Worm (Caenorhabditis elegans) whole organism, mixed stage, embryonic: ENCODE results near the gene F54C8.1.

ENCODE experiments used
- M03D4.4 ChIP-seq: sonication (generic microtip); optimal IDR thresholded peaks from 2 replicates; lab custom pipeline; 2017; ENCODE audit warnings: mild to moderate bottlenecking, missing genetic modification characterization, missing compliant biosample characterization
- bed-3 ChIP-seq: fragments of 200-800 bp; sonication (Bioruptor generic); optimal IDR thresholded peaks from 3 replicates; lab custom pipeline; 2018; ENCODE audit warnings: mild to moderate bottlenecking, missing genetic modification characterization, moderate library complexity, missing compliant biosample characterization
- blmp-1 ChIP-seq: fragments of 150-350 bp; optimal IDR thresholded peaks from 2 replicates; lab custom pipeline; 2014; ENCODE audit warnings: missing biosample characterization, missing genetic modification characterization
- ceh-39 ChIP-seq: fragments of 150-350 bp; optimal IDR thresholded peaks from 2 replicates; lab custom pipeline; 2014; ENCODE audit warnings: missing biosample characterization, missing genetic modification characterization
- ceh-43 ChIP-seq: fragments of 200-800 bp; sonication (Bioruptor generic); optimal IDR thresholded peaks from 2 replicates; lab custom pipeline; 2018; ENCODE audit warnings: mild to moderate bottlenecking, missing genetic modification characterization, moderate library complexity, missing compliant biosample characterization
- ceh-83 ChIP-seq: fragments of 200-800 bp; sonication (Bioruptor generic); optimal IDR thresholded peaks from 2 replicates; lab custom pipeline; 2018; ENCODE audit warnings: mild to moderate bottlenecking, missing genetic modification characterization, missing compliant biosample characterization
- ces-1 ChIP-seq: fragments of 150-350 bp; optimal IDR thresholded peaks from 2 replicates; lab custom pipeline; 2014; ENCODE audit warnings: missing biosample characterization, missing genetic modification reagents, missing genetic modification characterization
- cnd-1 ChIP-seq: fragments of 200-800 bp; sonication (Bioruptor generic); optimal IDR thresholded peaks from 2 replicates; lab custom pipeline; 2018; ENCODE audit warnings: mild to moderate bottlenecking, missing genetic modification characterization, missing compliant biosample characterization
- drap-1 ChIP-seq: fragments of 200-800 bp; sonication (Bioruptor generic); optimal IDR thresholded peaks from 3 replicates; lab custom pipeline; 2018; ENCODE audit warnings: mild to moderate bottlenecking, missing genetic modification characterization, missing compliant biosample characterization
- elt-1 ChIP-seq: sonication (generic microtip); optimal IDR thresholded peaks from 2 replicates; lab custom pipeline; 2017; ENCODE audit warnings: missing genetic modification characterization, mild to moderate bottlenecking, missing compliant biosample characterization, antibody characterized with exemption, moderate library complexity, borderline replicate concordance; ENCODE audit not compliant: insufficient read depth
- elt-3 ChIP-seq: fragments of 150-350 bp; optimal IDR thresholded peaks from 2 replicates; lab custom pipeline; 2014; ENCODE audit warnings: missing biosample characterization, missing genetic modification characterization
- flh-1 ChIP-seq: fragments of 200-800 bp; sonication (Bioruptor generic); optimal IDR thresholded peaks from 2 replicates; lab custom pipeline; 2018; ENCODE audit warnings: mild to moderate bottlenecking, missing genetic modification characterization, moderate library complexity, missing compliant biosample characterization
- ham-2 ChIP-seq: fragments of 200-800 bp; sonication (Bioruptor generic); optimal IDR thresholded peaks from 2 replicates; lab custom pipeline; 2018; ENCODE audit warnings: mild to moderate bottlenecking, missing genetic modification characterization, missing compliant biosample characterization
- hlh-1 ChIP-seq: fragments of 150-350 bp; optimal IDR thresholded peaks from 2 replicates; lab custom pipeline; 2014; ENCODE audit warnings: missing biosample characterization, missing genetic modification reagents, missing genetic modification characterization
- lin-13 ChIP-seq: fragments of 150-350 bp; optimal IDR thresholded peaks from 2 replicates; lab custom pipeline; 2014; ENCODE audit warnings: missing biosample characterization, missing genetic modification characterization
- lsy-2 ChIP-seq: fragments of 150-350 bp; optimal IDR thresholded peaks from 2 replicates; lab custom pipeline; 2014; ENCODE audit warnings: missing biosample characterization, missing genetic modification characterization
- mab-5 ChIP-seq: fragments of 150-350 bp; optimal IDR thresholded peaks from 2 replicates; lab custom pipeline; 2014; ENCODE audit warnings: missing biosample characterization, missing genetic modification characterization
- mep-1 ChIP-seq: fragments of 150-350 bp; optimal IDR thresholded peaks from 2 replicates; lab custom pipeline; 2017; ENCODE audit warnings: missing biosample characterization, missing genetic modification reagents, missing genetic modification characterization, inconsistent platforms
- nhr-12 ChIP-seq: fragments of 150-350 bp; optimal IDR thresholded peaks from 2 replicates; lab custom pipeline; 2014; ENCODE audit warnings: missing biosample characterization, missing genetic modification characterization
- nhr-2 ChIP-seq: fragments of 150-350 bp; optimal IDR thresholded peaks from 2 replicates; lab custom pipeline; 2014; ENCODE audit warnings: missing biosample characterization, missing genetic modification characterization
- nhr-28 ChIP-seq: fragments of 150-350 bp; optimal IDR thresholded peaks from 2 replicates; lab custom pipeline; 2014; ENCODE audit warnings: missing biosample characterization, missing genetic modification characterization
- sem-2 ChIP-seq: fragments of 200-800 bp; sonication (Bioruptor generic); optimal IDR thresholded peaks from 2 replicates; lab custom pipeline; 2018; ENCODE audit warnings: mild to moderate bottlenecking, missing genetic modification characterization, missing compliant biosample characterization
- snpc-4 ChIP-seq: fragments of 150-350 bp; optimal IDR thresholded peaks from 2 replicates; lab custom pipeline; 2014; ENCODE audit warnings: missing biosample characterization, missing genetic modification characterization
- sptf-1 ChIP-seq: sonication (generic microtip); optimal IDR thresholded peaks from 2 replicates; lab custom pipeline; 2017; ENCODE audit warnings: mild to moderate bottlenecking, missing genetic modification characterization, moderate library complexity, missing compliant biosample characterization
- unc-62 ChIP-seq: fragments of 150-350 bp; optimal IDR thresholded peaks from 2 replicates; lab custom pipeline; 2014; ENCODE audit warnings: missing biosample characterization, missing genetic modification reagents, missing genetic modification characterization
- zip-8 ChIP-seq: fragments of 150-350 bp; optimal IDR thresholded peaks from 2 replicates; lab custom pipeline; 2014; ENCODE audit warnings: missing biosample characterization, missing genetic modification characterization
- ztf-11 ChIP-seq: fragments of 150-350 bp; optimal IDR thresholded peaks from 2 replicates; lab custom pipeline; 2014; ENCODE audit warnings: missing biosample characterization, missing genetic modification characterization

Gene F54C8.1

DNA sequence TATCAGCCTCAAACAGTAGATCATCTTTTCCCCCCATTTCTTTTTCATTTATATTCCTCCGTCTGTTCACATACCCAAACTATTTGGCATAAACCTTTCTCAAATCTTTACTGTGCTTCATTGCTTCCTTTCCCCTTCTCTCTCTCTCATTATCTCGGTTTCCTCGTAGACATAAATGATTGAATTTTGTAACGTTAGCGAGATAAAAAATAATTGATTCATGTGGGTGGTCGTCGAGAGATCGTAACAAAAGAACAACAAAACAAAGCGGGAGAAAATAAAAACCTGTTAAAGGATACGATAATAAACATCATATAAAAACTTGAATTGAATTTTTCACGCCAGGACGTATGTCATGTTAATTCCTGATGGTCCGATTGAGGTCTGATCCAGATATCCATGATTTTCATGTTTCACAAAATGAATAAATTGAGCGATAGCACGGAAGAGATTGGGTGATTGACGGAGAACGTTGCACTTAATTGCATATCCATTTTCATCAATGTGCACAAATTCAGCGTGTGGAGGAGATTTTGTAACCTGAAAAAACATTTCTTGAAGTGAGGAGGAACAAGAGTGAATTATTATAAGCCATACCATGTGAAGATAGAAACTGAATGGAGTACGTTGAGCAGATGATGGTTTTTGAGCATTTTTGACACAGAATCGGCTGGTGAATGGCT lies 23.4 kb downstream of the F54C8.1 start:
- TF ChIP-seq ces-1 (GFP tag; lab: Kevin White, UChicago) (no peak), ceh-43 (GFP tag; lab: Kevin White, UChicago) (no peak), lin-13 (tag; lab: Kevin White, UChicago) (no peak), snpc-4 (tag; lab: Kevin White, UChicago) (no peak), flh-1 (GFP tag; lab: Kevin White, UChicago) (no peak), ceh-83 (GFP tag; lab: Kevin White, UChicago) (no peak), bed-3 (GFP tag; lab: Kevin White, UChicago) (no peak), cnd-1 (tag; lab: Kevin White, UChicago) (no peak)

DNA sequence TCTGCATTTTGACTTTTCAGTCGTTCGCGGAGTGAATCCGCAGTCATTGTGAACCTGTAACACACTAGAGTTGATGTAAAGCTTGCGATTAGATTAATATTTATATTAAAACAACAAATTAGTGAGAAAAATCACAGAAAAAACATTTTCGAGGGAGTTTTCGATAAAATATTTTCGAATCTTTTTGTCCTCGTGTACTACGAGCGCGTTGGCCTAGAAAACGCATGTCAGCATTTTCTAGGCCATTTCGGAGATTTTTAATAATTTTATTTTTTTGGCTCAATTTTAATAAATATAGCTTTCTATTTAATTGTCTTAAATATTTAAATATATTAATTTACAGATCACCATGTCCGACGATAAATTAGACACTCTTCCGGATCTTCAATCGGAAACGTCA lies 25.9 kb downstream of the F54C8.1 start, which contains the start of gene B0464.9:
TSS of gene B0464.9 (plus strand) at position 344 of the 400 bp plus-strand sequence.
- peak; percentile 42 for TF ChIP-seq mep-1 (tag; lab: Kevin White, UChicago)
- no peak for TF ChIP-seq nhr-12 (tag; lab: Kevin White, UChicago)
- TF ChIP-seq elt-3 (tag; lab: Kevin White, UChicago), result no peak
- peak; percentile 35 for TF ChIP-seq sptf-1 (tag; lab: Kevin White, UChicago)
- peak; percentile 46 for TF ChIP-seq ces-1 (GFP tag; lab: Kevin White, UChicago)
- peak; percentile 16 for TF ChIP-seq lsy-2 (tag; lab: Kevin White, UChicago)
- TF ChIP-seq ceh-83 (GFP tag; lab: Kevin White, UChicago), result peak; percentile 42

DNA sequence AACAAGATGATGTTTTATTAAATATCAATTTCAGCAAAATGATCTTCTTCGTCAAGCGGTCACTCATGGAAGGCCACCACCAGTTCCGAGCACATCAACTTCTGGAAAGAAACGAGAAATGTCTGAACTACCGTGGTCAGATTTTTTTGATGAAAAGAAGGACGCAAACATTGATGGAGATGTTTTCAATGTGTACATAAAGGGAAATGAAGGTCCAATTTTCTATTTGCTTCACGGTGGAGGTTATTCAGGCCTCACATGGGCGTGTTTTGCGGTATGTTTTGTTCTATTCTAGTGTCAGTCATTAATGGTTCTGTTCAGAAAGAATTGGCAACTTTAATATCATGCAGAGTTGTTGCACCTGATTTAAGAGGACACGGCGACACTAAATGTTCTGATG lies 26.4 kb downstream of the F54C8.1 start, which contains the start of gene B0464.6:
TSS of gene B0464.6 (minus strand) at position 101 of the 400 bp plus-strand sequence.
- no peak for TF ChIP-seq unc-62 (GFP tag; lab: Kevin White, UChicago)
- no peak for TF ChIP-seq mep-1 (tag; lab: Kevin White, UChicago)
- TF ChIP-seq hlh-1 (tag; lab: Kevin White, UChicago), result no peak
- no peak for TF ChIP-seq bed-3 (GFP tag; lab: Kevin White, UChicago)
- TF ChIP-seq zip-8 (tag; lab: Kevin White, UChicago), result no peak
- no peak for TF ChIP-seq sptf-1 (tag; lab: Kevin White, UChicago)
- TF ChIP-seq M03D4.4, result no peak
- no peak for TF ChIP-seq nhr-2
- TF ChIP-seq lin-13 (tag; lab: Kevin White, UChicago), result no peak
- no peak for TF ChIP-seq ces-1 (GFP tag; lab: Kevin White, UChicago)
- TF ChIP-seq mab-5 (tag; lab: Kevin White, UChicago), result no peak
- no peak for TF ChIP-seq drap-1 (GFP tag; lab: Kevin White, UChicago)
- TF ChIP-seq sem-2 (GFP tag; lab: Kevin White, UChicago), result no peak
- TF ChIP-seq lsy-2 (tag; lab: Kevin White, UChicago), result no peak
- no peak for TF ChIP-seq elt-3 (tag; lab: Kevin White, UChicago)
- no peak for TF ChIP-seq snpc-4 (tag; lab: Kevin White, UChicago)
- no peak for TF ChIP-seq elt-1 (tag; lab: Kevin White, UChicago)

DNA sequence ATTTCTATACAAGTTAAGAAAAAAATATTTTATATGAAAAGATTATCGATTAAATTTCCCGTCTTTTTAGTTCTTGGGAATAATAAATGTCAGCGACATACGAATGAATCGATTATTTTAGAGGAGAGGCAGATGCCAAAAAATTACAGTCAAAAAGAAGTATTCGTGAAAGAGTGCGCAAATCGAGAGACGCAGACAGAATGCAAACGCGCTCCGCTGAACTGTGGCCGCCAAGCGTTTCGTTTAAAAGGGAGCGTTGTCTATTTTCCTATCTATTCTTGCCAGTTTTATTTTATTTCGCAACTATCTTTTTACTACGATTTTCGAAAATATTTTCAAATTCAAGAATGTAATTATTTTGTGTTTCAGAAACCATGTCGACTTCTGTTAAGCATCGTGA lies 27.6 kb downstream of the F54C8.1 start, which contains the start of gene baf-1:
TSS of gene baf-1 (plus strand) at position 370 of the 400 bp plus-strand sequence.
- TF ChIP-seq lsy-2 (tag; lab: Kevin White, UChicago), result peak; percentile 54
- peak; percentile 55 for TF ChIP-seq mep-1 (tag; lab: Kevin White, UChicago)
- TF ChIP-seq sem-2 (GFP tag; lab: Kevin White, UChicago), result no peak
- peak; percentile 79 for TF ChIP-seq ceh-39

DNA sequence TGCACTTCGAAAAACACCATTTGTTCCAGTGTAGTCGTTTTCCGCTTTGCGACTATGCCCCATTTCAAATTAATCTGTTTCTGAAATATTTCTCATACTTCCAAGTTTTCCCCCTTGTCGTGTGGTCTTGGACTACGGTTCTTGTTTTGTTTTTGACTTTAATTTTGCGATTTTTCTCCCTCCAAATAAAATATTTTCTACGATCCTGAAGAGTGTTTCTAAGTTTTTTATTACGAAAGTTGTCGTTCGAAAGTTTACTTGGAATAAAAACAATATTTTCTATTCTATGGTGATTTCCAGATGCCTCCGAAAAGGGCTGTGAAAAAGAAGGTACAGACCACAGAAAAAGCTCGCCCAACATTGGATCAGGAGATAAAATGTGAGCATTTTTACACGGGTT lies 28.4 kb downstream of the F54C8.1 start, which contains the start of gene tag-342:
TSS of gene tag-342 (plus strand) at position 301 of the 400 bp plus-strand sequence.
- TF ChIP-seq mab-5 (tag; lab: Kevin White, UChicago), result no peak
- no peak for TF ChIP-seq blmp-1 (tag; lab: Kevin White, UChicago)
- TF ChIP-seq hlh-1 (tag; lab: Kevin White, UChicago), result no peak
- no peak for TF ChIP-seq ham-2 (GFP tag; lab: Kevin White, UChicago)
- TF ChIP-seq ceh-83 (GFP tag; lab: Kevin White, UChicago), result no peak
- no peak for TF ChIP-seq nhr-12 (tag; lab: Kevin White, UChicago)
- no peak for TF ChIP-seq drap-1 (GFP tag; lab: Kevin White, UChicago)
- TF ChIP-seq elt-1 (tag; lab: Kevin White, UChicago), result no peak

DNA sequence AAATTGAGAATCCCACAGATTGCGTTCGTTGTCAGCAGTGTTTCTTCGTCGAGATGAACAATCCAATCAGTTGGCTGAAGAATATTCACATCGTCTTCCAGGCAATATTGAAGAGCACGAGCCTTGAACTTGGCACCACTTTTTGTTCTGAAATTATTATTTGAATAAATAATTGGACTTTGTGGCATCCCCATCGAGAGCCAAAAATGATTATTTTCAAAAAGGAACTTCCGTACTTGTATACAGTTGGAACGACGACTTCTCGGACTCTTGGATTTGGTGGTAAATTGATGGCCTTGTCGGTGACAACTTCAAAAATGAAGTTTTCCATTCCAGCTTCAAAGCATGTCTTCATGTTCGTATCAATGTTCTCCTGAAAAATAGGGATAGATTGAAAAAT lies 32.5 kb downstream of the F54C8.1 start:
- TF ChIP-seq elt-1 (tag; lab: Kevin White, UChicago) (no peak), zip-8 (tag; lab: Kevin White, UChicago) (no peak), blmp-1 (tag; lab: Kevin White, UChicago) (no peak), sptf-1 (tag; lab: Kevin White, UChicago) (no peak), nhr-28 (tag; lab: Kevin White, UChicago) (no peak), ztf-11 (tag; lab: Kevin White, UChicago) (no peak), M03D4.4 (no peak), ces-1 (GFP tag; lab: Kevin White, UChicago) (no peak), hlh-1 (tag; lab: Kevin White, UChicago) (no peak)
